Worm (Caenorhabditis elegans) whole organism, L4/young adult: ENCODE measurements around the gene K02D3.2.

Experiments
- dao-5 ChIP-seq: sonication (generic microtip); optimal IDR thresholded peaks from 2 replicates; lab custom pipeline; 2016; ENCODE audit warnings: missing genotype, missing genetic modification characterization, moderate library complexity, missing compliant biosample characterization
- him-1 ChIP-seq: sonication (generic microtip); optimal IDR thresholded peaks from 2 replicates; lab custom pipeline; 2016; ENCODE audit warnings: missing genotype, missing genetic modification reagents, missing genetic modification characterization, missing compliant biosample characterization

DNA sequence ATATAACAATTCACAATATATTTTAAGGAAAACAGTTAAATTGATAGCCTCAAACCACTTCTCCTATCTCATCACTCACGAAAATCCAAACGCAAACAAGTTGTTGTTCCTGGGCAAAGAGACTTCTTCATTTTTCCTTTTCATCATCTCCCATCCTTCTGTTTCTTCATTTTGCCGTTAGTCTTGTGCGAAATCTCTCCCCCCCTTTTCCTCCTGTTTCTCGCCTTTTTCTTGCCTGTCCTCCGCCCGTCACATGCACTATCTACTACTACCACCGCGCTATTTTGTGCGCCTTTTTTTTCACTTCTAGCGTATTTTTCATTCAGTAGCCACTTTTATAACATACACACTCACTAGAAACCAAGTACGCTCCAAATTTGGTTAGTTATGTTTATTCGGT is 42.7 kb upstream of the K02D3.2 start:
- TF ChIP-seq dao-5 (tag; lab: Kevin White, UChicago) (no peak), him-1 (tag; lab: Kevin White, UChicago) (peak; percentile 3)
